Worm (Caenorhabditis elegans) whole organism, early embryonic: ENCODE data around the gene sri-71.
"Not testable (repeated sequence)": the region's sequence is repeated elsewhere in the genome, so short reads cannot be mapped to it uniquely, and the experiment has no call there.

ENCODE experiments used
- B0310.2 ChIP-seq: sonication (generic microtip); optimal IDR thresholded peaks from 2 replicates; lab custom pipeline; 2016; ENCODE audit warnings: mild to moderate bottlenecking, missing genetic modification characterization, missing compliant biosample characterization
- F13C5.2 ChIP-seq: sonication (generic microtip); optimal IDR thresholded peaks from 2 replicates; lab custom pipeline; 2017; ENCODE audit warnings: mild to moderate bottlenecking, missing genetic modification characterization, inconsistent platforms, missing compliant biosample characterization
- aly-1 ChIP-seq: sonication (generic microtip); optimal IDR thresholded peaks from 2 replicates; lab custom pipeline; 2016; ENCODE audit warnings: missing genetic modification characterization, missing compliant biosample characterization
- ama-1 ChIP-seq: fragments of 150-350 bp; optimal IDR thresholded peaks from 2 replicates; lab custom pipeline; 2014
- ceh-13 ChIP-seq: fragments of 200-800 bp; sonication (Bioruptor generic); optimal IDR thresholded peaks from 2 replicates; lab custom pipeline; 2018; ENCODE audit warnings: mild to moderate bottlenecking, missing genetic modification characterization, missing compliant biosample characterization
- ceh-36 ChIP-seq: sonication (generic microtip); optimal IDR thresholded peaks from 2 replicates; lab custom pipeline; 2016; ENCODE audit warnings: missing genetic modification characterization, inconsistent platforms, missing compliant biosample characterization
- ets-7 ChIP-seq: sonication (generic microtip); optimal IDR thresholded peaks from 2 replicates; lab custom pipeline; 2016; ENCODE audit warnings: missing genotype, missing genetic modification characterization, missing compliant biosample characterization
- flt-1 ChIP-seq: fragments of 200-800 bp; sonication (Bioruptor generic); IDR thresholded peaks from 2 replicates; pipeline ENCODE4 v1.3.6; 2022; ENCODE audit warnings: missing genetic modification characterization, missing compliant biosample characterization
- hmbx-1 ChIP-seq: sonication (generic microtip); optimal IDR thresholded peaks from 2 replicates; lab custom pipeline; 2016; ENCODE audit warnings: mild to moderate bottlenecking, missing genetic modification characterization, missing compliant biosample characterization
- hmg-4 ChIP-seq: fragments of 200-800 bp; sonication (Bioruptor generic); optimal IDR thresholded peaks from 2 replicates; lab custom pipeline; 2018; ENCODE audit warnings: mild to moderate bottlenecking, missing genetic modification characterization, missing compliant biosample characterization
- hnd-1 ChIP-seq: sonication (generic microtip); optimal IDR thresholded peaks from 2 replicates; lab custom pipeline; 2016; ENCODE audit warnings: missing genetic modification characterization, missing compliant biosample characterization
- pes-1 ChIP-seq: fragments of 200-800 bp; sonication (Bioruptor generic); IDR thresholded peaks from 2 replicates; pipeline ENCODE4 v1.3.6; 2022; ENCODE audit warnings: missing genetic modification reagents, missing genetic modification characterization, missing compliant biosample characterization
- scrt-1 ChIP-seq: fragments of 200-800 bp; sonication (Bioruptor generic); IDR thresholded peaks from 2 replicates; pipeline ENCODE4 v1.3.6; 2022; ENCODE audit warnings: missing genetic modification characterization, missing compliant biosample characterization
- sea-1 ChIP-seq: fragments of 200-800 bp; sonication (Bioruptor generic); conservative IDR thresholded peaks from 2 replicates; pipeline ENCODE4 v1.3.6; 2022; ENCODE audit warnings: missing genetic modification characterization, missing compliant biosample characterization
- tbx-11 ChIP-seq: fragments of 200-800 bp; sonication (Bioruptor generic); IDR thresholded peaks from 2 replicates; pipeline ENCODE4 v1.3.6; 2022; ENCODE audit warnings: missing genetic modification characterization, missing compliant biosample characterization
- tbx-37 ChIP-seq: fragments of 200-800 bp; sonication (Bioruptor generic); conservative IDR thresholded peaks from 2 replicates; pipeline ENCODE4 v1.3.6; 2022; ENCODE audit warnings: missing genetic modification reagents, missing genetic modification characterization, missing compliant biosample characterization
- tra-4 ChIP-seq: sonication (generic microtip); optimal IDR thresholded peaks from 2 replicates; lab custom pipeline; 2017; ENCODE audit warnings: missing genetic modification characterization, missing compliant biosample characterization

Gene sri-71

ce11 chrII:2627154-2627799 lies at the start of gene sri-71:
Gene sri-71, plus strand, starts transcription at chrII:2627749.
- TF ChIP-seq aly-1 (tag; lab: Kevin White, UChicago) (no peak), ceh-36 (no peak), ama-1 (lab: Kevin White, UChicago) (no peak), hmg-4 (GFP tag; lab: Kevin White, UChicago) (no peak), tbx-11 (GFP tag; lab: Robert Waterston, UW) (no peak), flt-1 (no peak), F13C5.2 (tag; lab: Kevin White, UChicago) (no peak)

ce11 chrII:2578216-2578615 lies 49.3 kb upstream of the sri-71 start:
- TF ChIP-seq ets-7 (tag; lab: Kevin White, UChicago): no peak
- TF ChIP-seq hmg-4 (GFP tag; lab: Kevin White, UChicago): no peak
- no peak for TF ChIP-seq tra-4 (tag; lab: Kevin White, UChicago)
- TF ChIP-seq ceh-36: no peak
- no peak for TF ChIP-seq tbx-37 (GFP tag; lab: Robert Waterston, UW)
- no peak for TF ChIP-seq hnd-1 (tag; lab: Kevin White, UChicago)
- no peak for TF ChIP-seq ceh-13 (GFP tag; lab: Kevin White, UChicago)
- TF ChIP-seq pes-1 (GFP tag; lab: Robert Waterston, UW): no peak
- no peak for TF ChIP-seq tbx-11 (GFP tag; lab: Robert Waterston, UW)
- TF ChIP-seq scrt-1 (GFP tag; lab: Robert Waterston, UW): no peak
- no peak for TF ChIP-seq ama-1 (lab: Kevin White, UChicago)
- no peak for TF ChIP-seq F13C5.2 (tag; lab: Kevin White, UChicago)
- TF ChIP-seq flt-1: no peak
- TF ChIP-seq B0310.2 (tag; lab: Kevin White, UChicago): no peak
- no peak for TF ChIP-seq hmbx-1
- TF ChIP-seq sea-1 (GFP tag; lab: Robert Waterston, UW): no peak
- TF ChIP-seq aly-1 (tag; lab: Kevin White, UChicago): no peak

ce11 chrII:2583044-2583443 lies 44.5 kb upstream of the sri-71 start, which contains the start of gene sri-74:
Gene sri-74, minus strand, starts transcription at chrII:2583144.
- TF ChIP-seq sea-1 (GFP tag; lab: Robert Waterston, UW): no peak
- TF ChIP-seq ceh-36: no peak

ce11 chrII:2585493-2585892 lies 42.1 kb upstream of the sri-71 start, which contains the start of gene sri-36:
Gene sri-36, minus strand, starts transcription at chrII:2585593.
- TF ChIP-seq hnd-1 (tag; lab: Kevin White, UChicago): no peak
- no peak for TF ChIP-seq aly-1 (tag; lab: Kevin White, UChicago)
- TF ChIP-seq hmbx-1: no peak
- no peak for TF ChIP-seq sea-1 (GFP tag; lab: Robert Waterston, UW)
- no peak for TF ChIP-seq F13C5.2 (tag; lab: Kevin White, UChicago)
- TF ChIP-seq tbx-37 (GFP tag; lab: Robert Waterston, UW): no peak
- no peak for TF ChIP-seq ceh-13 (GFP tag; lab: Kevin White, UChicago)
- TF ChIP-seq B0310.2 (tag; lab: Kevin White, UChicago): no peak
- no peak for TF ChIP-seq ceh-36
- no peak for TF ChIP-seq flt-1
- TF ChIP-seq ama-1 (lab: Kevin White, UChicago): no peak

ce11 chrII:2586861-2587554 lies 40.5 kb upstream of the sri-71 start, which contains the start of the genes F33H12.7 and sri-39:
Gene F33H12.7, minus strand, starts transcription at chrII:2586911.
Gene sri-39, plus strand, starts transcription at chrII:2587504.
- no peak for TF ChIP-seq ama-1 (lab: Kevin White, UChicago)
- TF ChIP-seq tbx-11 (GFP tag; lab: Robert Waterston, UW): no peak
- TF ChIP-seq flt-1: no peak
- no peak for TF ChIP-seq ets-7 (tag; lab: Kevin White, UChicago)
- no peak for TF ChIP-seq scrt-1 (GFP tag; lab: Robert Waterston, UW)
- TF ChIP-seq ceh-13 (GFP tag; lab: Kevin White, UChicago): no peak
- no peak for TF ChIP-seq hmg-4 (GFP tag; lab: Kevin White, UChicago)
- no peak for TF ChIP-seq aly-1 (tag; lab: Kevin White, UChicago)
- no peak for TF ChIP-seq sea-1 (GFP tag; lab: Robert Waterston, UW)
- TF ChIP-seq tbx-37 (GFP tag; lab: Robert Waterston, UW): no peak
- TF ChIP-seq F13C5.2 (tag; lab: Kevin White, UChicago): no peak
- TF ChIP-seq pes-1 (GFP tag; lab: Robert Waterston, UW): no peak
- no peak for TF ChIP-seq tra-4 (tag; lab: Kevin White, UChicago)
- no peak for TF ChIP-seq B0310.2 (tag; lab: Kevin White, UChicago)
- no peak for TF ChIP-seq ceh-36
- TF ChIP-seq hnd-1 (tag; lab: Kevin White, UChicago): no peak
- no peak for TF ChIP-seq hmbx-1

ce11 chrII:2600176-2600575 lies 27.4 kb upstream of the sri-71 start, which contains the start of gene F33H12.1:
Gene F33H12.1, plus strand, starts transcription at chrII:2600476.
- TF ChIP-seq tra-4 (tag; lab: Kevin White, UChicago); ceh-36; ets-7 (tag; lab: Kevin White, UChicago): not testable (repeated sequence)

ce11 chrII:2600931-2601330 lies 26.6 kb upstream of the sri-71 start:
- no peak for TF ChIP-seq tbx-37 (GFP tag; lab: Robert Waterston, UW)
